Fruit fly (Drosophila melanogaster): ENCODE measurements around the gene loh.

DNA sequence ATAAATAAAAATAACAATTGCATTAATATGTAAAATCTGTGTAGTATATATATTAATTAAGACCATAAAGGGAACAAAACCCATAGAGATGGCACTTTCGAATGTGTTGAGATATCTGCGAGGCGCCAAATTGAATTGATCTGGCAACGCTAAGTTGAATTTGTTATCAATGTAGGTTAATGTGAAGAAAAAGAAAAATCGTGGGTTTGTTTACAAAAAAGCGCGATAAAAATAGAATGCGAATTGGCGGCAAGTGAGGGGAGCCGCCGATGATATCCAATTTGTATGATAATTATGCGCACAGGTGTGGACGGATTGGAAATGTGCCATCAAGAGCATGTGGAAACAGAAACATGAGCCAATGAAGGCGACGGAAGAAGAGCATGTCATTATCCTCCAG lies 37.5 kb downstream of the loh start:
- TF ChIP-seq CG14711 (tag; optimal IDR thresholded peaks at IDR 0.05), result no peak
- TF ChIP-seq CG5204 (GFP tag; optimal IDR thresholded peaks at IDR 0.05), result no peak
- no peak for TF ChIP-seq CG7101 (tag; optimal IDR thresholded peaks at IDR 0.05)
- no peak for TF ChIP-seq Crg-1 (GFP tag; optimal IDR thresholded peaks at IDR 0.05)
- TF ChIP-seq bab1 (GFP tag; optimal IDR thresholded peaks at IDR 0.05), result no peak
- TF ChIP-seq Clk (GFP tag; optimal IDR thresholded peaks at IDR 0.05), result no peak
- TF ChIP-seq CG7045 (GFP tag; optimal IDR thresholded peaks at IDR 0.05), result no peak
- no peak for TF ChIP-seq Hr96 (GFP tag; optimal IDR thresholded peaks at IDR 0.05)
- TF ChIP-seq Mnt (GFP tag; optimal IDR thresholded peaks at IDR 0.05), result peak; percentile 42
- no peak for TF ChIP-seq CG12768 (GFP tag; optimal IDR thresholded peaks at IDR 0.05)
- no peak for TF ChIP-seq pad (GFP tag; optimal IDR thresholded peaks at IDR 0.05)
- no peak for TF ChIP-seq tj (GFP tag; optimal IDR thresholded peaks at IDR 0.05)
- TF ChIP-seq cic (GFP tag; optimal IDR thresholded peaks at IDR 0.05), result no peak
- TF ChIP-seq CG33017 (tag; optimal IDR thresholded peaks at IDR 0.05), result no peak

Measured in whole organism, adult.